Worm (Caenorhabditis elegans): ENCODE data around the gene W02B12.16.

- no peak for TF ChIP-seq cog-1 (tag; optimal IDR thresholded peaks at IDR 0.05)
- no peak for TF ChIP-seq flt-1 (GFP tag; IDR thresholded peaks at IDR 0.05)
- no peak for TF ChIP-seq ztf-23 (GFP tag; IDR thresholded peaks at IDR 0.05)
- TF ChIP-seq ztf-29 (GFP tag; IDR thresholded peaks at IDR 0.05), result no peak
- TF ChIP-seq klf-2 (GFP tag; conservative IDR thresholded peaks at IDR 0.05), result no peak
- TF ChIP-seq med-1 (GFP tag; optimal IDR thresholded peaks at IDR 0.05; ENCODE audit: insufficient read depth), result no peak
- no peak for TF ChIP-seq tab-1 (GFP tag; IDR thresholded peaks at IDR 0.05)
These were observed 25.4 kb downstream of the W02B12.16 start for ce11 chrII:11450882-11451281.
